Worm (Caenorhabditis elegans) whole organism, late embryonic: ENCODE measurements around the gene Y110A2AL.7.

Experiments used
- hlh-15 ChIP-seq: sonication (generic microtip); optimal IDR thresholded peaks from 2 replicates; lab custom pipeline; 2016; ENCODE audit warnings: missing genetic modification characterization, missing compliant biosample characterization
- nhr-232 ChIP-seq: sonication (generic microtip); optimal IDR thresholded peaks from 2 replicates; lab custom pipeline; 2016; ENCODE audit warnings: missing genetic modification characterization, missing compliant biosample characterization
- pag-3 ChIP-seq: sonication (generic microtip); optimal IDR thresholded peaks from 2 replicates; lab custom pipeline; 2016; ENCODE audit warnings: missing compliant biosample characterization, missing genetic modification characterization, borderline replicate concordance
- pax-1 ChIP-seq: fragments of 150-350 bp; optimal IDR thresholded peaks from 2 replicates; lab custom pipeline; 2014; ENCODE audit warnings: missing biosample characterization, missing genetic modification characterization
- unc-3 ChIP-seq, 2 experiments: fragments of 200-800 bp in 1 of 2; sonication (Bioruptor generic) in 1 of 2; sonication (generic microtip) in 1 of 2; conservative IDR thresholded peaks in 1 of 2; optimal IDR thresholded peaks in 1 of 2; 2 replicates each; pipeline versions ENCODE4 v1.3.6 to Lab custom; 2016 to 2022; ENCODE audit warnings: missing compliant biosample characterization in 2 of 2, missing genetic modification characterization in 2 of 2, missing genetic modification reagents in 1 of 2

DNA sequence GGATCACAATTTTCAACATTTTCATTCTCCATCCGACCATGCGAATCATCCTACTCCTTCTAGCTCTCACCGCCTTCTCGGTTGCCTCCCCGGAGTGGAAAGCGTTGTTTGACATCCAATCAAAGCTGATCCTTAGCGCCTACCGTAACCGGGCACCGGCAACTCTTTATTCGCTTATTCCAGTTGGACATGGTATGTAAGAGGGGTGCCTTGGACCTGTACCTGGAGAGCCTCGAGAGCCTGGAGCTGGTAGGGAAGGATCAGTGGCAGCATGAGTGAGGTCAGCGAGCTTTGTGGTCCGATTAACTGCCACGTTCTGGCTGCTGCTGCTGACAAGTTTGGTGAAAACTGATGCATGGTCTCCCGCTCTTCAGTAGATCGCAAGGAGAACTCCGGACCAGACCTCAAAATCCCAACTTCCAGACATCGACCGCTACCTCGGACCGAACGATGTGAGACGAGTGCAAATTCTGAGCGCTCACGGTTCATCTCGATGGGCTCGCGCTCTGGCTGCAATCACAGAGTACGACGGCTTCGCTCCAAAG lies 15.1 kb downstream of the Y110A2AL.7 start, which contains the start of gene K12H6.8:
- TF ChIP-seq pag-3 (tag; lab: Kevin White, UChicago): no peak
- TF ChIP-seq hlh-15 (tag; lab: Kevin White, UChicago): no peak
- no peak for TF ChIP-seq unc-3 (GFP tag; conservative IDR thresholded peaks at IDR 0.05; lab: Robert Waterston, UW)
- no peak for TF ChIP-seq unc-3 (tag; optimal IDR thresholded peaks at IDR 0.05; lab: Kevin White, UChicago)
- no peak for TF ChIP-seq nhr-232 (tag; lab: Kevin White, UChicago)
- no peak for TF ChIP-seq pax-1
